Worm (Caenorhabditis elegans) whole organism, late embryonic: ENCODE results near the gene F49F1.15.
A peak's percentile ranks its signal among the peaks of the same experiment; 100 is the strongest.

Experiments
- C08G9.2 ChIP-seq: sonication (generic microtip); optimal IDR thresholded peaks from 2 replicates; lab custom pipeline; 2016; ENCODE audit warnings: mild to moderate bottlenecking, missing genetic modification characterization, moderate library complexity, missing compliant biosample characterization
- C38D4.7 ChIP-seq: fragments of 200-800 bp; sonication (Bioruptor generic); optimal IDR thresholded peaks from 2 replicates; lab custom pipeline; 2018; ENCODE audit warnings: mild to moderate bottlenecking, missing genetic modification characterization, moderate library complexity, missing compliant biosample characterization
- F13H6.1 ChIP-seq: sonication (generic microtip); optimal IDR thresholded peaks from 2 replicates; lab custom pipeline; 2016; ENCODE audit warnings: missing genetic modification characterization, missing compliant biosample characterization
- K02D7.2 ChIP-seq: sonication (generic microtip); optimal IDR thresholded peaks from 2 replicates; lab custom pipeline; 2017; ENCODE audit warnings: mild to moderate bottlenecking, missing genetic modification characterization, missing compliant biosample characterization
- K09A11.1 ChIP-seq: sonication (generic microtip); optimal IDR thresholded peaks from 2 replicates; lab custom pipeline; 2017; ENCODE audit warnings: antibody characterized with exemption, mild to moderate bottlenecking, missing genetic modification characterization, missing compliant biosample characterization; ENCODE audit not compliant: insufficient read depth
- Y22D7AL.16 ChIP-seq: sonication (generic microtip); optimal IDR thresholded peaks from 2 replicates; lab custom pipeline; 2016; ENCODE audit warnings: missing genetic modification characterization, missing compliant biosample characterization
- ahr-1 ChIP-seq: sonication (generic microtip); optimal IDR thresholded peaks from 2 replicates; lab custom pipeline; 2016; ENCODE audit warnings: missing genetic modification characterization, missing compliant biosample characterization
- ama-1 ChIP-seq: fragments of 150-350 bp; optimal IDR thresholded peaks from 2 replicates; lab custom pipeline; 2014
- ceh-18 ChIP-seq: sonication (generic microtip); optimal IDR thresholded peaks from 2 replicates; lab custom pipeline; 2016; ENCODE audit warnings: missing genetic modification characterization, missing compliant biosample characterization
- ceh-19 ChIP-seq: fragments of 200-800 bp; sonication (Bioruptor generic); optimal IDR thresholded peaks from 2 replicates; lab custom pipeline; 2018; ENCODE audit warnings: mild to moderate bottlenecking, missing genetic modification characterization, missing compliant biosample characterization
- ceh-2 ChIP-seq: sonication (generic microtip); optimal IDR thresholded peaks from 2 replicates; lab custom pipeline; 2016; ENCODE audit warnings: missing genotype, missing genetic modification characterization, missing compliant biosample characterization
- ceh-30 ChIP-seq: fragments of 150-350 bp; optimal IDR thresholded peaks from 2 replicates; lab custom pipeline; 2014; ENCODE audit warnings: missing biosample characterization, missing genetic modification characterization
- ceh-31 ChIP-seq: sonication (generic microtip); optimal IDR thresholded peaks from 2 replicates; lab custom pipeline; 2016; ENCODE audit warnings: missing genetic modification characterization, missing compliant biosample characterization
- ceh-34 ChIP-seq: sonication (generic microtip); optimal IDR thresholded peaks from 2 replicates; lab custom pipeline; 2016; ENCODE audit warnings: mild to moderate bottlenecking, missing genetic modification characterization, missing compliant biosample characterization
- ceh-45 ChIP-seq: fragments of 200-800 bp; sonication (Bioruptor generic); IDR thresholded peaks from 2 replicates; pipeline ENCODE4 v1.3.6; 2022; ENCODE audit warnings: missing genetic modification reagents, missing genetic modification characterization, missing compliant biosample characterization
- ceh-48 ChIP-seq: sonication (generic microtip); optimal IDR thresholded peaks from 2 replicates; lab custom pipeline; 2016; ENCODE audit warnings: missing genetic modification characterization, inconsistent platforms, missing compliant biosample characterization
- che-1 ChIP-seq: sonication (generic microtip); optimal IDR thresholded peaks from 2 replicates; lab custom pipeline; 2016; ENCODE audit warnings: mild to moderate bottlenecking, missing genetic modification characterization, missing compliant biosample characterization
- dmd-4 ChIP-seq: sonication (generic microtip); optimal IDR thresholded peaks from 2 replicates; lab custom pipeline; 2016; ENCODE audit warnings: borderline replicate concordance, missing genetic modification characterization, missing compliant biosample characterization
- dve-1 ChIP-seq: sonication (generic microtip); optimal IDR thresholded peaks from 2 replicates; lab custom pipeline; 2017; ENCODE audit warnings: antibody characterized with exemption, mild to moderate bottlenecking, missing genetic modification characterization, missing compliant biosample characterization
- elt-2 ChIP-seq: sonication (generic microtip); optimal IDR thresholded peaks from 2 replicates; lab custom pipeline; 2016; ENCODE audit warnings: missing genetic modification reagents, missing genetic modification characterization, missing compliant biosample characterization
- elt-4 ChIP-seq: sonication (generic microtip); optimal IDR thresholded peaks from 2 replicates; lab custom pipeline; 2016; ENCODE audit warnings: missing genetic modification characterization, missing compliant biosample characterization
- ets-4 ChIP-seq: sonication (generic microtip); optimal IDR thresholded peaks from 2 replicates; lab custom pipeline; 2016; ENCODE audit warnings: missing genetic modification characterization, missing compliant biosample characterization
- eyg-1 ChIP-seq: sonication (generic microtip); optimal IDR thresholded peaks from 2 replicates; lab custom pipeline; 2016; ENCODE audit warnings: missing genotype, missing genetic modification characterization, missing compliant biosample characterization
- fkh-10 ChIP-seq: fragments of 150-350 bp; optimal IDR thresholded peaks from 2 replicates; lab custom pipeline; 2014; ENCODE audit warnings: missing biosample characterization, missing genetic modification reagents, missing genetic modification characterization
- fkh-6 ChIP-seq: sonication (generic microtip); optimal IDR thresholded peaks from 2 replicates; lab custom pipeline; 2016; ENCODE audit warnings: missing genetic modification characterization, missing compliant biosample characterization
- gmeb-2 ChIP-seq: sonication (generic microtip); optimal IDR thresholded peaks from 2 replicates; lab custom pipeline; 2016; ENCODE audit warnings: missing genetic modification characterization, inconsistent platforms, missing compliant biosample characterization
- hlh-13 ChIP-seq: fragments of 200-800 bp; sonication (Bioruptor generic); optimal IDR thresholded peaks from 2 replicates; lab custom pipeline; 2018; ENCODE audit warnings: mild to moderate bottlenecking, missing genetic modification characterization, missing compliant biosample characterization
- hlh-15 ChIP-seq: sonication (generic microtip); optimal IDR thresholded peaks from 2 replicates; lab custom pipeline; 2016; ENCODE audit warnings: missing genetic modification characterization, missing compliant biosample characterization
- hlh-30 ChIP-seq: sonication (generic microtip); optimal IDR thresholded peaks from 2 replicates; lab custom pipeline; 2017; ENCODE audit warnings: antibody characterized with exemption, missing genetic modification characterization, missing compliant biosample characterization; ENCODE audit not compliant: insufficient read depth
- lim-6 ChIP-seq: sonication (generic microtip); optimal IDR thresholded peaks from 2 replicates; lab custom pipeline; 2016; ENCODE audit warnings: missing genetic modification characterization, missing compliant biosample characterization
- nfya-1 ChIP-seq: sonication (generic microtip); optimal IDR thresholded peaks from 2 replicates; lab custom pipeline; 2017; ENCODE audit warnings: missing genetic modification characterization, mild to moderate bottlenecking, missing compliant biosample characterization, antibody characterized with exemption, moderate library complexity
- nhr-232 ChIP-seq: sonication (generic microtip); optimal IDR thresholded peaks from 2 replicates; lab custom pipeline; 2016; ENCODE audit warnings: missing genetic modification characterization, missing compliant biosample characterization
- npax-4 ChIP-seq: sonication (generic microtip); optimal IDR thresholded peaks from 2 replicates; lab custom pipeline; 2016; ENCODE audit warnings: missing genetic modification characterization, missing compliant biosample characterization
- odd-2 ChIP-seq: sonication (generic microtip); optimal IDR thresholded peaks from 2 replicates; lab custom pipeline; 2017; ENCODE audit warnings: antibody characterized with exemption, mild to moderate bottlenecking, missing genetic modification characterization, missing compliant biosample characterization
- pax-1 ChIP-seq: fragments of 150-350 bp; optimal IDR thresholded peaks from 2 replicates; lab custom pipeline; 2014; ENCODE audit warnings: missing biosample characterization, missing genetic modification characterization
- pqm-1 ChIP-seq: sonication (generic microtip); optimal IDR thresholded peaks from 2 replicates; lab custom pipeline; 2016; ENCODE audit warnings: missing genetic modification characterization, missing compliant biosample characterization
- rnt-1 ChIP-seq: sonication (generic microtip); optimal IDR thresholded peaks from 2 replicates; lab custom pipeline; 2016; ENCODE audit warnings: missing genetic modification characterization, missing compliant biosample characterization
- sdc-2 ChIP-seq: sonication (generic microtip); optimal IDR thresholded peaks from 2 replicates; lab custom pipeline; 2016; ENCODE audit warnings: missing genotype, missing genetic modification characterization, missing compliant biosample characterization
- syd-9 ChIP-seq: sonication (generic microtip); optimal IDR thresholded peaks from 2 replicates; lab custom pipeline; 2016; ENCODE audit warnings: mild to moderate bottlenecking, missing genetic modification characterization, moderate library complexity, missing compliant biosample characterization
- tbx-2 ChIP-seq: sonication (generic microtip); optimal IDR thresholded peaks from 2 replicates; lab custom pipeline; 2016; ENCODE audit warnings: missing genetic modification characterization, missing compliant biosample characterization
- tbx-7 ChIP-seq: sonication (generic microtip); optimal IDR thresholded peaks from 2 replicates; lab custom pipeline; 2016; ENCODE audit warnings: missing genotype, missing genetic modification characterization, missing compliant biosample characterization
- unc-3 ChIP-seq, 2 experiments: fragments of 200-800 bp in 1 of 2; sonication (Bioruptor generic) in 1 of 2; sonication (generic microtip) in 1 of 2; conservative IDR thresholded peaks in 1 of 2; optimal IDR thresholded peaks in 1 of 2; 2 replicates each; pipeline versions ENCODE4 v1.3.6 to Lab custom; 2016 to 2022; ENCODE audit warnings: missing compliant biosample characterization in 2 of 2, missing genetic modification characterization in 2 of 2, missing genetic modification reagents in 1 of 2
- unc-42 ChIP-seq: sonication (generic microtip); optimal IDR thresholded peaks from 2 replicates; lab custom pipeline; 2016; ENCODE audit warnings: missing genotype, missing genetic modification characterization, missing compliant biosample characterization
- unc-55 ChIP-seq: sonication (generic microtip); optimal IDR thresholded peaks from 2 replicates; lab custom pipeline; 2017; ENCODE audit warnings: missing biosample characterization, missing genetic modification reagents, missing genetic modification characterization
- ztf-16 ChIP-seq: sonication (generic microtip); optimal IDR thresholded peaks from 2 replicates; lab custom pipeline; 2017; ENCODE audit warnings: missing genetic modification characterization, missing compliant biosample characterization

Gene F49F1.15

ce11 chrIV:4093087-4093486 lies 21.3 kb downstream of the F49F1.15 start:
- peak; percentile 17 for TF ChIP-seq ceh-2
- no peak for TF ChIP-seq elt-2 (tag; lab: Kevin White, UChicago)
- peak; percentile 8 for TF ChIP-seq unc-55 (GFP tag; lab: Kevin White, UChicago)
- peak; percentile 73 for TF ChIP-seq ceh-18
- TF ChIP-seq tbx-2: peak; percentile 29
- TF ChIP-seq nfya-1 (tag; lab: Kevin White, UChicago): peak; percentile 74
- TF ChIP-seq gmeb-2: no peak
- peak; percentile 20 for TF ChIP-seq F13H6.1
- no peak for TF ChIP-seq ceh-30
- TF ChIP-seq ceh-34: peak; percentile 27
- TF ChIP-seq ceh-48 (tag; lab: Kevin White, UChicago): peak; percentile 22
- no peak for TF ChIP-seq pax-1 (tag; lab: Kevin White, UChicago)
- peak; percentile 17 for TF ChIP-seq unc-42 (tag; lab: Kevin White, UChicago)
- TF ChIP-seq dve-1 (tag; lab: Kevin White, UChicago): peak; percentile 21
- TF ChIP-seq ceh-31 (tag; lab: Kevin White, UChicago): peak; percentile 66
- peak; percentile 37 for TF ChIP-seq C08G9.2 (tag; lab: Kevin White, UChicago)

ce11 chrIV:4085787-4086262 lies 28.6 kb downstream of the F49F1.15 start, which contains the start of gene C35B1.2:
C35B1.2 (plus strand) TSS chrIV:4086212.
- TF ChIP-seq fkh-10 (no peak), nhr-232 (no peak), pqm-1 (tag; lab: Kevin White, UChicago) (no peak), ama-1 (lab: Kevin White, UChicago) (no peak), ceh-19 (no peak), lim-6 (tag; lab: Kevin White, UChicago) (no peak)

ce11 chrIV:4085022-4085421 lies 29.4 kb downstream of the F49F1.15 start:
- no peak for TF ChIP-seq ceh-31 (tag; lab: Kevin White, UChicago)
- no peak for TF ChIP-seq pqm-1 (tag; lab: Kevin White, UChicago)
- no peak for TF ChIP-seq ztf-16 (tag; lab: Kevin White, UChicago)
- no peak for TF ChIP-seq rnt-1
- TF ChIP-seq npax-4: no peak

- TF ChIP-seq ztf-16 (tag; lab: Kevin White, UChicago) (no peak), hlh-30 (no peak), tbx-2 (no peak), sdc-2 (no peak), unc-55 (GFP tag; lab: Kevin White, UChicago) (no peak), elt-4 (tag; lab: Kevin White, UChicago) (no peak), F13H6.1 (no peak), hlh-13 (no peak), odd-2 (tag; lab: Kevin White, UChicago) (no peak), C08G9.2 (tag; lab: Kevin White, UChicago) (no peak), tbx-7 (no peak), nfya-1 (tag; lab: Kevin White, UChicago) (no peak), ceh-2 (no peak), syd-9 (tag; lab: Kevin White, UChicago) (no peak), fkh-6 (tag; lab: Kevin White, UChicago) (no peak), C38D4.7 (GFP tag; lab: Kevin White, UChicago) (no peak), dve-1 (tag; lab: Kevin White, UChicago) (no peak), hlh-15 (tag; lab: Kevin White, UChicago) (no peak), ahr-1 (no peak)
Measured at ce11 chrIV:4084109-4084508, 30.3 kb downstream of the F49F1.15 start, which contains the start of gene C35B1.5. C35B1.5 (minus strand) TSS chrIV:4084209.

ce11 chrIV:4083094-4083493 lies 31.3 kb downstream of the F49F1.15 start:
- TF ChIP-seq ztf-16 (tag; lab: Kevin White, UChicago) (no peak), eyg-1 (tag; lab: Kevin White, UChicago) (no peak), dmd-4 (tag; lab: Kevin White, UChicago) (no peak), ets-4 (tag; lab: Kevin White, UChicago) (no peak), ceh-19 (no peak), elt-2 (tag; lab: Kevin White, UChicago) (no peak), pqm-1 (tag; lab: Kevin White, UChicago) (no peak), ceh-30 (no peak), K02D7.2 (tag; lab: Kevin White, UChicago) (no peak), unc-3 (GFP tag; conservative IDR thresholded peaks at IDR 0.05; lab: Robert Waterston, UW) (no peak), unc-3 (tag; optimal IDR thresholded peaks at IDR 0.05; lab: Kevin White, UChicago) (no peak), dve-1 (tag; lab: Kevin White, UChicago) (no peak), gmeb-2 (no peak), ceh-45 (no peak), ceh-2 (no peak), che-1 (tag; lab: Kevin White, UChicago) (no peak), tbx-7 (no peak), K09A11.1 (tag; lab: Kevin White, UChicago) (no peak), Y22D7AL.16 (no peak), ceh-48 (tag; lab: Kevin White, UChicago) (no peak)
